Worm (Caenorhabditis elegans) whole organism, late embryonic: Measurements from ENCODE around the gene nck-1.
"Not testable (repeated sequence)": the region's sequence is repeated elsewhere in the genome, so short reads cannot be mapped to it uniquely, and the experiment has no call there.

Source experiments
- C38D4.7 ChIP-seq: fragments of 200-800 bp; sonication (Bioruptor generic); optimal IDR thresholded peaks from 2 replicates; lab custom pipeline; 2018; ENCODE audit warnings: mild to moderate bottlenecking, missing genetic modification characterization, moderate library complexity, missing compliant biosample characterization
- F13H6.1 ChIP-seq: sonication (generic microtip); optimal IDR thresholded peaks from 2 replicates; lab custom pipeline; 2016; ENCODE audit warnings: missing genetic modification characterization, missing compliant biosample characterization
- K02D7.2 ChIP-seq: sonication (generic microtip); optimal IDR thresholded peaks from 2 replicates; lab custom pipeline; 2017; ENCODE audit warnings: mild to moderate bottlenecking, missing genetic modification characterization, missing compliant biosample characterization
- T23F11.4 ChIP-seq: fragments of 200-800 bp; sonication (Bioruptor generic); optimal IDR thresholded peaks from 2 replicates; lab custom pipeline; 2018; ENCODE audit warnings: mild to moderate bottlenecking, missing genetic modification characterization, missing compliant biosample characterization
- ahr-1 ChIP-seq: sonication (generic microtip); optimal IDR thresholded peaks from 2 replicates; lab custom pipeline; 2016; ENCODE audit warnings: missing genetic modification characterization, missing compliant biosample characterization
- ceh-34 ChIP-seq: sonication (generic microtip); optimal IDR thresholded peaks from 2 replicates; lab custom pipeline; 2016; ENCODE audit warnings: mild to moderate bottlenecking, missing genetic modification characterization, missing compliant biosample characterization
- ceh-48 ChIP-seq: sonication (generic microtip); optimal IDR thresholded peaks from 2 replicates; lab custom pipeline; 2016; ENCODE audit warnings: missing genetic modification characterization, inconsistent platforms, missing compliant biosample characterization
- ceh-6 ChIP-seq: fragments of 200-800 bp; sonication (Bioruptor generic); optimal IDR thresholded peaks from 2 replicates; lab custom pipeline; 2018; ENCODE audit warnings: mild to moderate bottlenecking, missing genetic modification characterization, missing compliant biosample characterization
- ceh-9 ChIP-seq: sonication (generic microtip); optimal IDR thresholded peaks from 2 replicates; lab custom pipeline; 2016; ENCODE audit warnings: mild to moderate bottlenecking, missing genetic modification characterization, inconsistent platforms, missing compliant biosample characterization
- che-1 ChIP-seq: sonication (generic microtip); optimal IDR thresholded peaks from 2 replicates; lab custom pipeline; 2016; ENCODE audit warnings: mild to moderate bottlenecking, missing genetic modification characterization, missing compliant biosample characterization
- dmd-4 ChIP-seq: sonication (generic microtip); optimal IDR thresholded peaks from 2 replicates; lab custom pipeline; 2016; ENCODE audit warnings: borderline replicate concordance, missing genetic modification characterization, missing compliant biosample characterization
- hlh-13 ChIP-seq: fragments of 200-800 bp; sonication (Bioruptor generic); optimal IDR thresholded peaks from 2 replicates; lab custom pipeline; 2018; ENCODE audit warnings: mild to moderate bottlenecking, missing genetic modification characterization, missing compliant biosample characterization
- hlh-15 ChIP-seq: sonication (generic microtip); optimal IDR thresholded peaks from 2 replicates; lab custom pipeline; 2016; ENCODE audit warnings: missing genetic modification characterization, missing compliant biosample characterization
- hlh-30 ChIP-seq: sonication (generic microtip); optimal IDR thresholded peaks from 2 replicates; lab custom pipeline; 2017; ENCODE audit warnings: antibody characterized with exemption, missing genetic modification characterization, missing compliant biosample characterization; ENCODE audit not compliant: insufficient read depth
- hlh-8 ChIP-seq: sonication (generic microtip); optimal IDR thresholded peaks from 2 replicates; lab custom pipeline; 2016; ENCODE audit warnings: missing genotype, missing genetic modification characterization, missing compliant biosample characterization
- lin-11 ChIP-seq: fragments of 200-800 bp; sonication (Bioruptor generic); optimal IDR thresholded peaks from 2 replicates; lab custom pipeline; 2018; ENCODE audit warnings: mild to moderate bottlenecking, missing genetic modification characterization, missing compliant biosample characterization
- npax-4 ChIP-seq: sonication (generic microtip); optimal IDR thresholded peaks from 2 replicates; lab custom pipeline; 2016; ENCODE audit warnings: missing genetic modification characterization, missing compliant biosample characterization
- odd-2 ChIP-seq: sonication (generic microtip); optimal IDR thresholded peaks from 2 replicates; lab custom pipeline; 2017; ENCODE audit warnings: antibody characterized with exemption, mild to moderate bottlenecking, missing genetic modification characterization, missing compliant biosample characterization
- pag-3 ChIP-seq: sonication (generic microtip); optimal IDR thresholded peaks from 2 replicates; lab custom pipeline; 2016; ENCODE audit warnings: missing compliant biosample characterization, missing genetic modification characterization, borderline replicate concordance
- pax-1 ChIP-seq: fragments of 150-350 bp; optimal IDR thresholded peaks from 2 replicates; lab custom pipeline; 2014; ENCODE audit warnings: missing biosample characterization, missing genetic modification characterization
- pha-2 ChIP-seq: sonication (generic microtip); optimal IDR thresholded peaks from 2 replicates; lab custom pipeline; 2017; ENCODE audit warnings: mild to moderate bottlenecking, missing genetic modification characterization, missing compliant biosample characterization
- pha-4 ChIP-seq: fragments of 150-350 bp; optimal IDR thresholded peaks from 2 replicates; lab custom pipeline; 2018; ENCODE audit warnings: missing biosample characterization, missing genetic modification reagents, missing genetic modification characterization
- pros-1 ChIP-seq: fragments of 150-350 bp; optimal IDR thresholded peaks from 2 replicates; lab custom pipeline; 2014; ENCODE audit warnings: missing biosample characterization, missing genetic modification reagents, missing genetic modification characterization
- rnt-1 ChIP-seq: sonication (generic microtip); optimal IDR thresholded peaks from 2 replicates; lab custom pipeline; 2016; ENCODE audit warnings: missing genetic modification characterization, missing compliant biosample characterization
- syd-9 ChIP-seq: sonication (generic microtip); optimal IDR thresholded peaks from 2 replicates; lab custom pipeline; 2016; ENCODE audit warnings: mild to moderate bottlenecking, missing genetic modification characterization, moderate library complexity, missing compliant biosample characterization
- tbx-2 ChIP-seq: sonication (generic microtip); optimal IDR thresholded peaks from 2 replicates; lab custom pipeline; 2016; ENCODE audit warnings: missing genetic modification characterization, missing compliant biosample characterization
- ttx-3 ChIP-seq: sonication (generic microtip); optimal IDR thresholded peaks from 2 replicates; lab custom pipeline; 2016; ENCODE audit warnings: missing genetic modification reagents, missing genetic modification characterization, missing compliant biosample characterization
- unc-3 ChIP-seq, 2 experiments: fragments of 200-800 bp in 1 of 2; sonication (Bioruptor generic) in 1 of 2; sonication (generic microtip) in 1 of 2; conservative IDR thresholded peaks in 1 of 2; optimal IDR thresholded peaks in 1 of 2; 2 replicates each; pipeline versions ENCODE4 v1.3.6 to Lab custom; 2016 to 2022; ENCODE audit warnings: missing compliant biosample characterization in 2 of 2, missing genetic modification characterization in 2 of 2, missing genetic modification reagents in 1 of 2
- unc-86 ChIP-seq: sonication (generic microtip); optimal IDR thresholded peaks from 2 replicates; lab custom pipeline; 2016; ENCODE audit warnings: missing genetic modification characterization, missing compliant biosample characterization
- ztf-16 ChIP-seq: sonication (generic microtip); optimal IDR thresholded peaks from 2 replicates; lab custom pipeline; 2017; ENCODE audit warnings: missing genetic modification characterization, missing compliant biosample characterization

Gene nck-1

DNA sequence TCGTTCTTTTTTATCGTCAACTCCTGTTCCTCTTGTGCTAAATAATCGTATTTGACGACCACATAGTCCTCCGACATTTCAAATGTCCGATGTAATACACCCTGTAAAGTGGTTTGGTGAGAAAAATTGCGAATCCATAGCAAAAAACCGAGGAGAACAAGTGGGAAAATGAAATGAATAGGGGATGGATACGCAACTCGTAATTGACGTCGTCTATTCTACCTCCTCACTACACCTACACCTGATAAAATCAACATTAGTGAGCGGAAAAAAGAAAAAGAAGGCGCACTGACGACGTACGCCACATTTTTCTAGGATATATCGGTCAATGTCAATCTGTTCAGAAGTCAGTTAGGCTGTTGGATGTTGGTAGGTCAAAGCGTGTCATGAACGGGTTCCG is at the start of gene nck-1:
TSS of gene nck-1 (minus strand) at position 101 of the 400 bp plus-strand sequence.
- TF ChIP-seq pha-4 (tag; lab: Kevin White, UChicago) (no peak), tbx-2 (tag; lab: Kevin White, UChicago) (no peak), ttx-3 (tag; lab: Kevin White, UChicago) (no peak), ceh-9 (tag; lab: Kevin White, UChicago) (no peak), npax-4 (tag; lab: Kevin White, UChicago) (no peak), rnt-1 (tag; lab: Kevin White, UChicago) (no peak), ceh-6 (GFP tag; lab: Kevin White, UChicago) (no peak), K02D7.2 (no peak)

ce11 chrX:4202114-4202513 is 48.9 kb upstream of the nck-1 start, which contains the start of gene F20B6.6:
TSS of gene F20B6.6 (minus strand) at chrX:4202214.
- not testable (repeated sequence) for TF ChIP-seq pha-2, rnt-1, F13H6.1 (tag; lab: Kevin White, UChicago)

DNA sequence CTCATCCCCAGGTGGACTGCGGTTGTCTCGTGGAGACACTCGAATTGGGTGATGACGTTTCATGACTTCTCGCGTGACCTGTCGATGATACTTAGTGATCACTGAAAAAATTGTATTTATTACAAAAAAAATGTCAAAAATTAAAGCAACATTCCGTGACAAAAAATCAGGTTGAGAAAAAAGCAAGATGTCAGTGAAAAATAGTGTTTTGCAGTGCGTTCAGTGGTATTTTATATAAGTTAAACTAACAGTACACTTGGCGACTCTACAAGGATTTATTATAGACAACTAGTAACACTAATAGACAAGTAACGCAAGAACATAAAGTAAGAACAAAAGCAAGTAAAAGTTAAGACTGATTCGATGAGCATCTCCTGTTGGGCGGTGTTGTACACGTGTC is 46.6 kb upstream of the nck-1 start, which contains the start of gene F20B6.5:
TSS of gene F20B6.5 (minus strand) at position 101 of the 400 bp plus-strand sequence.
- TF ChIP-seq dmd-4, odd-2, ztf-16 (tag; lab: Kevin White, UChicago): not testable (repeated sequence)

- TF ChIP-seq unc-86 (tag; lab: Kevin White, UChicago) (no peak), ahr-1 (tag; lab: Kevin White, UChicago) (no peak), hlh-30 (tag; lab: Kevin White, UChicago) (no peak), T23F11.4 (GFP tag; lab: Kevin White, UChicago) (no peak)
- TF ChIP-seq, all 69 proteins: peak for 0
Observed at ce11 chrX:4196431-4196830, 43.2 kb upstream of the nck-1 start, which contains the start of gene F20B6.4. TSS of gene F20B6.4 (minus strand) at chrX:4196531.

DNA sequence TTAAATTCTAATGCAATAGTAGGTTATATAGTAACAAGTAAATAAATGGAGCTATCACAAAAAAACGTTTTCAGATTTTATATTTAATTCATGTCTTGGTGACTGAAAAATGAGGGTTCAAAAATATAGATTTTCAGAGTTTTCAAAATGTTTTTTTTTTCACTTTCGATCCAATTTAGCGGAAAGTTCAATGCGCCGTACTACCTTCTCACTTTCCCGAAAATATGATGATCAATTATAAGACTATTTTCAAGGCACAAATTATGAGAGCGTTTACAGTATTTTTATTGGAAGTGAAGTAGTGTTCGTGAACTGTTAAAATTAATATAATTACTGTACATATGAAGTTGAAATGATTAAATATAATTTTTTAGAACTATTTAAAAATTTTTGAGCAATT is 39.8 kb upstream of the nck-1 start:
- TF ChIP-seq che-1 (tag; lab: Kevin White, UChicago) (no peak), T23F11.4 (GFP tag; lab: Kevin White, UChicago) (no peak), ceh-34 (tag; lab: Kevin White, UChicago) (no peak), hlh-8 (tag; lab: Kevin White, UChicago) (no peak), K02D7.2 (no peak), unc-3 (GFP tag; conservative IDR thresholded peaks at IDR 0.05; lab: Robert Waterston, UW) (no peak), unc-3 (tag; optimal IDR thresholded peaks at IDR 0.05; lab: Kevin White, UChicago) (no peak), pax-1 (no peak), hlh-13 (GFP tag; lab: Kevin White, UChicago) (no peak), hlh-15 (tag; lab: Kevin White, UChicago) (no peak), rnt-1 (tag; lab: Kevin White, UChicago) (no peak), pag-3 (tag; lab: Kevin White, UChicago) (no peak), ceh-48 (tag; lab: Kevin White, UChicago) (no peak), lin-11 (tag; lab: Kevin White, UChicago) (no peak), odd-2 (tag; lab: Kevin White, UChicago) (no peak), F13H6.1 (tag; lab: Kevin White, UChicago) (no peak), pros-1 (tag; lab: Kevin White, UChicago) (no peak), C38D4.7 (GFP tag; lab: Kevin White, UChicago) (no peak), syd-9 (tag; lab: Kevin White, UChicago) (no peak), dmd-4 (tag; lab: Kevin White, UChicago) (no peak)
